Fruit fly (Drosophila melanogaster) whole organism, embryonic: ENCODE data around the gene stv.
A peak's percentile ranks its signal among the peaks of the same experiment; 100 is the strongest.

Experiments
- Adf1 ChIP-seq: fragments of 200-800 bp; sonication (Bioruptor generic); IDR thresholded peaks from 2 replicates; pipeline ENCODE4 v1.3.6; 2022; ENCODE audit warnings: missing biosample characterization, missing genetic modification characterization
- CG10654 ChIP-seq: fragments of 200-800 bp; sonication (Bioruptor generic); optimal IDR thresholded peaks from 2 replicates; lab custom pipeline; 2016; ENCODE audit warnings: missing biosample characterization, missing genetic modification characterization
- CG11085 ChIP-seq: fragments of 200-800 bp; sonication (Bioruptor generic); IDR thresholded peaks from 2 replicates; pipeline ENCODE4 v1.3.6; 2022; ENCODE audit warnings: missing biosample characterization, missing genetic modification characterization
- CG11398 ChIP-seq: fragments of 200-800 bp; sonication (Bioruptor generic); optimal IDR thresholded peaks from 2 replicates; lab custom pipeline; 2016; ENCODE audit warnings: missing biosample characterization, missing genetic modification characterization
- CG12391 ChIP-seq: fragments of 200-800 bp; sonication (Bioruptor generic); optimal IDR thresholded peaks from 3 replicates; lab custom pipeline; 2018; ENCODE audit warnings: missing biosample characterization, mild to moderate bottlenecking, missing genetic modification characterization, moderate library complexity
- CG12769 ChIP-seq: fragments of 200-800 bp; sonication (Bioruptor generic); optimal IDR thresholded peaks from 2 replicates; lab custom pipeline; 2019; ENCODE audit warnings: missing biosample characterization, mild to moderate bottlenecking, missing genetic modification characterization, moderate library complexity
- CG13296 ChIP-seq: fragments of 200-800 bp; sonication (Bioruptor generic); optimal IDR thresholded peaks from 3 replicates; lab custom pipeline; 2018; ENCODE audit warnings: missing biosample characterization, mild to moderate bottlenecking, missing genetic modification characterization
- CG13424 ChIP-seq: fragments of 200-800 bp; sonication (Bioruptor generic); optimal IDR thresholded peaks from 2 replicates; lab custom pipeline; 2019; ENCODE audit warnings: missing biosample characterization, mild to moderate bottlenecking, missing genetic modification characterization, moderate library complexity
- CG15073 ChIP-seq: fragments of 200-800 bp; sonication (Bioruptor generic); optimal IDR thresholded peaks from 2 replicates; lab custom pipeline; 2016; ENCODE audit warnings: missing biosample characterization, missing genetic modification characterization
- CG1603 ChIP-seq: fragments of 200-800 bp; sonication (Bioruptor generic); optimal IDR thresholded peaks from 2 replicates; lab custom pipeline; 2019; ENCODE audit warnings: missing biosample characterization, mild to moderate bottlenecking, missing genetic modification characterization, moderate library complexity
- CG17359 ChIP-seq: fragments of 200-800 bp; sonication (Bioruptor generic); optimal IDR thresholded peaks from 3 replicates; lab custom pipeline; 2018; ENCODE audit warnings: missing biosample characterization, mild to moderate bottlenecking, missing genetic modification characterization, moderate library complexity
- CG17361 ChIP-seq: fragments of 200-800 bp; sonication (Bioruptor generic); IDR thresholded peaks from 3 replicates; pipeline ENCODE4 v1.3.6; 2022; ENCODE audit warnings: missing biosample characterization, missing genetic modification characterization
- CG17385 ChIP-seq: fragments of 200-800 bp; sonication (Bioruptor generic); optimal IDR thresholded peaks from 3 replicates; lab custom pipeline; 2018; ENCODE audit warnings: missing biosample characterization, mild to moderate bottlenecking, missing genetic modification characterization
- CG18619 ChIP-seq: fragments of 200-800 bp; sonication (Bioruptor generic); optimal IDR thresholded peaks from 3 replicates; lab custom pipeline; 2017; ENCODE audit warnings: missing biosample characterization, mild to moderate bottlenecking, missing genetic modification characterization
- CG3163 ChIP-seq: fragments of 200-800 bp; sonication (Bioruptor generic); optimal IDR thresholded peaks from 3 replicates; lab custom pipeline; 2016; ENCODE audit warnings: missing biosample characterization, missing genetic modification characterization
- CG6175 ChIP-seq: fragments of 200-800 bp; sonication (Bioruptor generic); IDR thresholded peaks from 3 replicates; pipeline ENCODE4 v1.3.6; 2022; ENCODE audit warnings: missing biosample characterization, missing genetic modification characterization
- CoRest ChIP-seq: fragments of 200-800 bp; sonication (Bioruptor generic); optimal IDR thresholded peaks from 3 replicates; lab custom pipeline; 2018; ENCODE audit warnings: missing biosample characterization, mild to moderate bottlenecking, missing genetic modification characterization, moderate library complexity
- CrebB ChIP-seq: fragments of 200-800 bp; sonication (Bioruptor generic); optimal IDR thresholded peaks from 3 replicates; lab custom pipeline; 2018; ENCODE audit warnings: missing biosample characterization, mild to moderate bottlenecking, missing genetic modification characterization
- Dfd ChIP-seq, 2 experiments: fragments of >200 bp; optimal IDR thresholded peaks; 2 replicates each; lab custom pipeline; 2017; ENCODE audit warnings: missing biosample characterization in 2 of 2, missing genetic modification characterization in 2 of 2
- Dref ChIP-seq: fragments of 200-800 bp; sonication (Bioruptor generic); IDR thresholded peaks from 2 replicates; pipeline ENCODE4 v1.3.6; 2022; ENCODE audit warnings: missing biosample characterization, missing genetic modification characterization
- Fer3 ChIP-seq: fragments of 200-800 bp; sonication (Bioruptor generic); optimal IDR thresholded peaks from 2 replicates; lab custom pipeline; 2018; ENCODE audit warnings: missing biosample characterization, mild to moderate bottlenecking, missing genetic modification characterization, moderate library complexity
- Hmr ChIP-seq: fragments of 200-800 bp; sonication (Bioruptor generic); optimal IDR thresholded peaks from 3 replicates; lab custom pipeline; 2017; ENCODE audit warnings: mild to moderate bottlenecking, missing biosample characterization, missing genetic modification reagents, missing genetic modification characterization
- Hr3 ChIP-seq: fragments of 200-800 bp; sonication (Bioruptor generic); optimal IDR thresholded peaks from 3 replicates; lab custom pipeline; 2016; ENCODE audit warnings: missing biosample characterization, missing genetic modification characterization
- Hr51 ChIP-seq, 2 experiments: fragments of 200-800 bp; sonication (Bioruptor generic); optimal IDR thresholded peaks; 2 replicates in 1 of 2; 3 replicates in 1 of 2; lab custom pipeline; 2016 to 2018; ENCODE audit warnings: missing biosample characterization in 2 of 2, missing genetic modification characterization in 2 of 2, mild to moderate bottlenecking in 1 of 2, moderate library complexity in 1 of 2
- NfI ChIP-seq: fragments of 200-800 bp; sonication (Bioruptor generic); optimal IDR thresholded peaks from 3 replicates; lab custom pipeline; 2018; ENCODE audit warnings: missing biosample characterization, mild to moderate bottlenecking, missing genetic modification characterization, moderate library complexity
- Pdp1 ChIP-seq, 2 experiments: fragments of 200-800 bp; sonication (Bioruptor generic); optimal IDR thresholded peaks; 3 replicates each; lab custom pipeline; 2016; ENCODE audit warnings: missing biosample characterization in 2 of 2, missing genetic modification characterization in 2 of 2, mild to moderate bottlenecking in 1 of 2, moderate library complexity in 1 of 2
- Sox102F ChIP-seq: fragments of 200-800 bp; sonication (Bioruptor generic); optimal IDR thresholded peaks from 2 replicates; lab custom pipeline; 2018; ENCODE audit warnings: missing biosample characterization, mild to moderate bottlenecking, missing genetic modification characterization, moderate library complexity
- Trl ChIP-seq, 3 experiments: fragments of >200 bp in 2 of 3; fragments of 200-800 bp in 1 of 3; sonication (Bioruptor generic) in 1 of 3; optimal IDR thresholded peaks; 2 replicates in 1 of 3; 3 replicates in 2 of 3; lab custom pipeline; 2016 to 2017; ENCODE audit warnings: missing biosample characterization in 1 of 3, missing genetic modification characterization in 1 of 3
- al ChIP-seq: fragments of 200-800 bp; sonication (Bioruptor generic); IDR thresholded peaks from 2 replicates; pipeline ENCODE4 v1.3.6; 2022; ENCODE audit warnings: missing biosample characterization, missing genetic modification characterization
- bigmax ChIP-seq: fragments of 200-800 bp; sonication (Bioruptor generic); optimal IDR thresholded peaks from 2 replicates; lab custom pipeline; 2018; ENCODE audit warnings: missing biosample characterization, mild to moderate bottlenecking, missing genetic modification characterization
- bowl ChIP-seq: fragments of 200-800 bp; sonication (Bioruptor generic); IDR thresholded peaks from 2 replicates; pipeline ENCODE4 v1.3.6; 2022; ENCODE audit warnings: missing biosample characterization, missing genetic modification characterization
- chif ChIP-seq, 2 experiments: fragments of 200-800 bp; sonication (Bioruptor generic); optimal IDR thresholded peaks; 3 replicates each; lab custom pipeline; 2016; ENCODE audit warnings: missing biosample characterization in 2 of 2, missing genetic modification characterization in 2 of 2
- crol ChIP-seq: fragments of 200-800 bp; sonication (Bioruptor generic); IDR thresholded peaks from 2 replicates; pipeline ENCODE4 v1.3.6; 2022; ENCODE audit warnings: missing biosample characterization, missing genetic modification characterization
- fru ChIP-seq: fragments of >200 bp; optimal IDR thresholded peaks from 2 replicates; lab custom pipeline; 2017
- ftz-f1 ChIP-seq: fragments of 200-800 bp; sonication (Bioruptor generic); optimal IDR thresholded peaks from 2 replicates; lab custom pipeline; 2016; ENCODE audit warnings: missing biosample characterization, missing genetic modification characterization
- grn ChIP-seq: fragments of 200-800 bp; sonication (Bioruptor generic); optimal IDR thresholded peaks from 3 replicates; lab custom pipeline; 2017; ENCODE audit warnings: missing biosample characterization, missing genetic modification characterization
- ind ChIP-seq: fragments of 200-800 bp; sonication (Bioruptor generic); optimal IDR thresholded peaks from 3 replicates; lab custom pipeline; 2016; ENCODE audit warnings: missing biosample characterization, missing genetic modification characterization
- lab ChIP-seq: fragments of 200-800 bp; sonication (Bioruptor generic); optimal IDR thresholded peaks from 3 replicates; lab custom pipeline; 2017; ENCODE audit warnings: missing biosample characterization, missing genetic modification characterization, mild to moderate bottlenecking, moderate library complexity, missing genetic modification reagents
- nerfin-2 ChIP-seq: fragments of 200-800 bp; sonication (Bioruptor generic); IDR thresholded peaks from 2 replicates; pipeline ENCODE4 v1.3.6; 2022; ENCODE audit warnings: missing biosample characterization, missing genetic modification characterization; ENCODE audit not compliant: partially characterized antibody
- nmo ChIP-seq: fragments of 200-800 bp; sonication (Bioruptor generic); optimal IDR thresholded peaks from 2 replicates; lab custom pipeline; 2018; ENCODE audit warnings: missing biosample characterization, mild to moderate bottlenecking, missing genetic modification characterization, moderate library complexity
- pum ChIP-seq: fragments of 200-800 bp; sonication (Bioruptor generic); optimal IDR thresholded peaks from 2 replicates; lab custom pipeline; 2016; ENCODE audit warnings: missing biosample characterization, missing genetic modification characterization
- sens-2 ChIP-seq: fragments of 200-800 bp; sonication (Bioruptor generic); IDR thresholded peaks from 2 replicates; pipeline ENCODE4 v1.3.6; 2022; ENCODE audit warnings: missing biosample characterization, missing genetic modification characterization
- sim ChIP-seq: fragments of 200-800 bp; sonication (Bioruptor generic); IDR thresholded peaks from 2 replicates; pipeline ENCODE4 v1.3.6; 2022; ENCODE audit warnings: missing biosample characterization, missing genetic modification characterization
- slbo ChIP-seq: fragments of 200-800 bp; sonication (Bioruptor generic); IDR thresholded peaks from 2 replicates; pipeline ENCODE4 v1.3.6; 2022; ENCODE audit warnings: missing biosample characterization, missing genetic modification characterization
- trem ChIP-seq: fragments of 200-800 bp; optimal IDR thresholded peaks from 3 replicates; lab custom pipeline; 2019; ENCODE audit warnings: missing biosample characterization, mild to moderate bottlenecking, missing genetic modification characterization, moderate library complexity
- vvl ChIP-seq: fragments of 200-800 bp; sonication (Bioruptor generic); IDR thresholded peaks from 2 replicates; pipeline ENCODE4 v1.3.6; 2022; ENCODE audit warnings: missing biosample characterization, missing genetic modification characterization
- wdn ChIP-seq: fragments of 200-800 bp; sonication (Bioruptor generic); IDR thresholded peaks from 2 replicates; pipeline ENCODE4 v1.3.6; 2022; ENCODE audit warnings: missing biosample characterization, missing genetic modification characterization
- zfh2 ChIP-seq: fragments of 200-800 bp; sonication (Bioruptor generic); optimal IDR thresholded peaks from 2 replicates; lab custom pipeline; 2016; ENCODE audit warnings: missing biosample characterization, missing genetic modification characterization

Gene stv

DNA sequence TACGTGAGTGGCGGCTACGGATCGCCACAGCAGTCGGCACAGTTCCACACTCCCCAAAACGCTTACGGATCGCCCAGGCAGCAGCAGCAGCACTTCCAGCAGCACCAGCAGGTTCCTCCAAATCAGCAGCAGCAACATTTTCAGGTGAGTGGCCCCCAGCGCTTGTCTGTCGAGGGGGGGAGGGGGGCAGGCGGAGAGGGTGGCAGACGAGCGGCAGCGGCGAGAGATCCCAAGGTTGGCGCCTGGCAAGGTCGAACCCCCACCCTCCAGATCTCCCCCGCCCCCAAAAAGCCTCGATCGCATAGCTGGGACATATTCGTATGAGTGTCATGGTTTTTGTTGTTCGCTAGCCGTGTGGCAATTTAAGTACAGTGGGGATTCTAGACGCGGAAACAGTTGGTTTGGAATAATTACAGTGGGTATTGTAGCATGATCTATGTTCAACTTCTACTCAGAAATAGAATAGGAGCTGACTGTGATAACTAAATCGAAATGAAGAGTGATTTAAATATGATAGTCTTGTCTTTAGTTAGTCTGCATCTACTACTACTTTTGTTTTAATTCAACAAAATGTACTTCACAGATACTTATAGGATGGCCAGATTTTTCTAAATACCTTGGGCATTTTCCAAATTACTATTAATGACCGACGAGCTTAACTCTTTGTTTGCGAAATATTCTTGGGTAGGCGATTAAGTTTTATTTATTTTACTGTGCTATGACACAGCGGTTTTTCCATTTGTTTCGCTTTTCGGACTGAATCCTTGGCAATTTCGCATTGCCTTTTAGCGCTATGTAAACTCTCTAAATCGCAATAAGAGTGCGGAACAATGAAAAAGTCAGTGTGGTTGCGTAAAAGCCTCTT lies 1.2 kb downstream of the stv start (continued):
- TF ChIP-seq Hmr (GFP tag; lab: Kevin White, UChicago) = peak; percentile 32
- TF ChIP-seq Dfd (GFP tag; optimal IDR thresholded peaks at IDR 0.05; lab: Kevin White, UChicago) = no peak
- TF ChIP-seq CG15073 (GFP tag; lab: Kevin White, UChicago) = no peak
- peak; percentile 8; the same call in 1 of the 2 replicates for TF ChIP-seq al (GFP tag; lab: Robert Waterston, UW)
- 0 out of 2 replicates have a peak, but pooled peaks have one; percentile 9 for TF ChIP-seq wdn (GFP tag; lab: Robert Waterston, UW)
- no peak for TF ChIP-seq CG17359
- TF ChIP-seq Hr51 (GFP tag; optimal IDR thresholded peaks at IDR 0.05; lab: Kevin White, UChicago) = peak in 1 of 2 experiments; percentile 45
- TF ChIP-seq vvl (GFP tag; lab: Robert Waterston, UW) = no peak; the same call in 1 of the 2 replicates
- TF ChIP-seq Adf1 = peak; percentile 16; the same call in 1 of the 2 replicates
- no peak for TF ChIP-seq bowl
- TF ChIP-seq CG10654 (GFP tag; lab: Kevin White, UChicago) = no peak
- TF ChIP-seq CG6175 = peak; percentile 84
- no peak for TF ChIP-seq sim (GFP tag; lab: Robert Waterston, UW)
- TF ChIP-seq CrebB (tag; lab: Kevin White, UChicago) = no peak
- no peak for TF ChIP-seq Hr3 (GFP tag; lab: Kevin White, UChicago)
- no peak for TF ChIP-seq trem (tag; lab: Kevin White, UChicago)
- TF ChIP-seq Dref = no peak
- TF ChIP-seq lab = peak; percentile 31
- peak; percentile 51 for TF ChIP-seq Fer3 (tag; lab: Kevin White, UChicago)
- TF ChIP-seq CG11085 (GFP tag; lab: Robert Waterston, UW) = no peak
- peak in 1 of 2 experiments; percentile 31 for TF ChIP-seq Pdp1 (GFP tag; optimal IDR thresholded peaks at IDR 0.05; lab: Kevin White, UChicago)
- TF ChIP-seq CG17361 (GFP tag; lab: Robert Waterston, UW) = no peak
- TF ChIP-seq nmo = peak; percentile 4
- TF ChIP-seq CG13424 (tag; lab: Kevin White, UChicago) = peak; percentile 24
- TF ChIP-seq NfI (GFP tag; lab: Kevin White, UChicago) = peak; percentile 29
- peak; percentile 67 for TF ChIP-seq slbo (GFP tag; lab: Robert Waterston, UW)
- TF ChIP-seq fru (lab: Kevin White, UChicago) = no peak
- no peak for TF ChIP-seq CG3163 (GFP tag; lab: Kevin White, UChicago)
- TF ChIP-seq grn (GFP tag; lab: Kevin White, UChicago) = no peak
- peak; percentile 34 for TF ChIP-seq ind
- peak; percentile 24 for TF ChIP-seq zfh2 (GFP tag; lab: Kevin White, UChicago)
- TF ChIP-seq crol = peak; percentile 81
- no peak for TF ChIP-seq Sox102F (GFP tag; lab: Kevin White, UChicago)
- TF ChIP-seq CG13296 = peak; percentile 8
- TF ChIP-seq Trl (optimal IDR thresholded peaks at IDR 0.05; lab: Kevin White, UChicago) = no peak
- TF ChIP-seq Trl (GFP tag; optimal IDR thresholded peaks at IDR 0.05; lab: Kevin White, UChicago) = no peak
- no peak for TF ChIP-seq bigmax (GFP tag; lab: Kevin White, UChicago)
- TF ChIP-seq CG17385 = peak; percentile 10
- no peak for TF ChIP-seq chif (GFP tag; optimal IDR thresholded peaks at IDR 0.05; lab: Kevin White, UChicago)
- peak; percentile 10 for TF ChIP-seq CG12391 (tag; lab: Kevin White, UChicago)
- peak; percentile 27 for TF ChIP-seq CG18619 (GFP tag; lab: Kevin White, UChicago)
- TF ChIP-seq pum (GFP tag; lab: Kevin White, UChicago) = no peak
- no peak for TF ChIP-seq CG11398 (GFP tag; lab: Kevin White, UChicago)
- TF ChIP-seq CoRest = peak; percentile 48
- peak; percentile 16 for TF ChIP-seq CG1603 (tag; lab: Kevin White, UChicago)
- 0 out of 2 replicates have a peak, but pooled peaks have one; percentile 6 for TF ChIP-seq sens-2
- TF ChIP-seq nerfin-2 (GFP tag; lab: Robert Waterston, UW) = no peak
- TF ChIP-seq ftz-f1 (GFP tag; lab: Kevin White, UChicago) = peak; percentile 89
- peak; percentile 84 for TF ChIP-seq CG12769
